Worm (Caenorhabditis elegans): ENCODE measurements around the gene bris-1.

ce11 chrIV:3807092-3807491 is 12.0 kb downstream of the bris-1 start, which contains the start of gene M02B7.7:
- no peak for TF ChIP-seq ceh-43 (GFP tag; optimal IDR thresholded peaks at IDR 0.05)
- TF ChIP-seq sptf-1 (tag; optimal IDR thresholded peaks at IDR 0.05) = no peak

Measured in whole organism, mixed stage, embryonic.